Fruit fly (Drosophila melanogaster) whole organism, wandering third instar larva: ENCODE results near the gene grsm.

Experiments used
- CrebA ChIP-seq: fragments of 200-800 bp; sonication (Bioruptor generic); optimal IDR thresholded peaks from 2 replicates; lab custom pipeline; 2016; ENCODE audit warnings: missing biosample characterization, mild to moderate bottlenecking, missing genetic modification characterization, borderline replicate concordance
- Hr78 ChIP-seq: fragments of >200 bp; optimal IDR thresholded peaks from 2 replicates; lab custom pipeline; 2017; ENCODE audit warnings: missing biosample characterization, missing genetic modification characterization
- OdsH ChIP-seq: fragments of 200-800 bp; sonication (Bioruptor generic); optimal IDR thresholded peaks from 2 replicates; lab custom pipeline; 2016; ENCODE audit warnings: missing biosample characterization, mild to moderate bottlenecking, missing genetic modification characterization
- br ChIP-seq: fragments of 200-800 bp; sonication (Bioruptor generic); optimal IDR thresholded peaks from 2 replicates; lab custom pipeline; 2016; ENCODE audit warnings: missing biosample characterization, missing genetic modification characterization
- foxo ChIP-seq, 2 experiments: fragments of 200-800 bp; sonication (Bioruptor generic); optimal IDR thresholded peaks; 2 replicates in 1 of 2; 3 replicates in 1 of 2; lab custom pipeline; 2016 to 2017; ENCODE audit warnings: missing biosample characterization in 2 of 2, missing genetic modification characterization in 2 of 2

DNA sequence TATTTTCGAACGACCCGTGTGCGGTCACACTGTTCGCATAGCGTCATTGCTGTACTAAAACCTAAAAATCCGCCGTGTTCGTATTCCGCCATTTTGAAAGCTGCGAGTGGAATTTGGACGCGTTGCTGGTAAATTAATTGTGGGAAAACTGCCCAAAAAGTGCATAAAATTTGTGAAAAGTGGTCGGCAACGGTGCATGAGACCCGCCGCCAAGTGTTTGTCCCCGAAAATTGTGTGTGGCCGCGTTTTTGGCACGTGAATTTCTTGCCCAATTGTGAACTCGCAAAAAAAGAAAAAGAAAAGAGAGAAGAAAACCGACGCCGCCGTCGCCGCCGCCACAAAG lies 44.1 kb upstream of the grsm start, which contains the start of gene CtBP:
- TF ChIP-seq br (no peak), foxo (GFP tag; optimal IDR thresholded peaks at IDR 0.05; lab: Kevin White, UChicago) (no peak), CrebA (GFP tag; lab: Kevin White, UChicago) (no peak), Hr78 (GFP tag; lab: Kevin White, UChicago) (no peak), OdsH (GFP tag; lab: Kevin White, UChicago) (no peak)
